Worm (Caenorhabditis elegans): ENCODE measurements around the gene C38C10.3.

Gene C38C10.3

DNA sequence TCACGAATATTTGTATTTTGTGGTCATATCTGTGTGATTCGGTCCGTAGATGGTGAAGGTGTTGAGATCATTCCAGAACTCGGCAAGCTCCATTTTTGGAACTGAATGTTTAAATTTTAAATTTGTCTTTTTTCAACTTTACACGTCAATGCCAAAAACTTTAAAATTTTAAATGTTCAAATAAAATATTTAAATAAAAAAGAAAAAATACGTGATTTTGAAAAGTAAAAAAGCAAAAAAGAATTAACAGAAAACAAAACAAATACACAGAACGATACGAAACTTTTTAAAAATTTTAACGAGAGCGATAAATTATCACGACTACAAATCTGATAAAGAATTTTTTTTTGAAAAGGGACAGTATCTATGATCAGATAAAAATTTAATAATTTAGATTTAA lies 51.3 kb downstream of the C38C10.3 start, which contains the start of gene elo-4 (continued):
- TF ChIP-seq fkh-3 (tag; optimal IDR thresholded peaks at IDR 0.05) = no peak
- TF ChIP-seq ztf-6 (GFP tag; IDR thresholded peaks at IDR 0.05) = no peak
- TF ChIP-seq akir-1 (GFP tag; optimal IDR thresholded peaks at IDR 0.05) = no peak
- no peak for TF ChIP-seq athp-1 (tag; optimal IDR thresholded peaks at IDR 0.05)

All from whole organism, young adult.